Fruit fly (Drosophila melanogaster) whole organism, pupa: Measurements from ENCODE around the gene ATPsynepsilonL.

Source experiments
- CG12605 ChIP-seq: fragments of 200-800 bp; sonication (Bioruptor generic); IDR thresholded peaks from 2 replicates; pipeline ENCODE4 v1.3.6; 2022; ENCODE audit warnings: missing biosample characterization, missing genetic modification characterization
- CG34367 ChIP-seq: fragments of 200-800 bp; sonication (Bioruptor generic); optimal IDR thresholded peaks from 2 replicates; lab custom pipeline; 2018; ENCODE audit warnings: missing biosample characterization, mild to moderate bottlenecking, missing genetic modification characterization
- CG4496 ChIP-seq: fragments of 200-800 bp; sonication (Bioruptor generic); IDR thresholded peaks from 3 replicates; pipeline ENCODE4 v1.3.6; 2022; ENCODE audit warnings: missing biosample characterization, missing genetic modification characterization

dm6 chr3R:10086222-10086621 lies 35.4 kb upstream of the ATPsynepsilonL start:
- TF ChIP-seq CG34367 (tag; lab: Kevin White, UChicago) = no peak
- TF ChIP-seq CG4496 (GFP tag; lab: Robert Waterston, UW) = no peak
- TF ChIP-seq CG12605 (GFP tag; lab: Robert Waterston, UW) = no peak
